Worm (Caenorhabditis elegans): ENCODE measurements around the gene F55G7.1.

Gene F55G7.1

DNA sequence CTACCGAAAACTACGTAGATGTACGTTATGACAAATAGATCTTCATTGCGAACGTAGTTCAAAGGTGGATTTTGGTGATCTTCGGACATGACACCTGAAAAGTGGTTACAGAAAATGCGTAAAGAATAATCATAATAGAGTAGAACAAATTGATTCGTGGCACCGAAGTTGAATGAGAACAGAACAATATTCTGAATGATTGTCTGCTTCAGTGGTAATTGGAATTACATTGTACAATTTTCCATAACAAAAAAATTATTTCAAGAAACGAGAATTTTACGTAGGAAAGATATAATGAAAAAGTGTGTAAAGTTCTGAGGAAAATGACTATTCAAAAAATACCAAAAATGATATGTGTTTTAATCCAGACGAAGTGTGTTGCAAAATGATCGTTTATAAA lies 21.6 kb upstream of the F55G7.1 start, which contains the start of gene Y62H9A.10:
TSS of gene Y62H9A.10 (minus strand) at position 101 of the 400 bp plus-strand sequence.
- TF ChIP-seq flt-1 (GFP tag; IDR thresholded peaks at IDR 0.05) (no peak), med-1 (GFP tag; optimal IDR thresholded peaks at IDR 0.05; ENCODE audit: insufficient read depth) (no peak), ztf-29 (GFP tag; IDR thresholded peaks at IDR 0.05) (no peak), ztf-23 (GFP tag; IDR thresholded peaks at IDR 0.05) (no peak), cog-1 (tag; optimal IDR thresholded peaks at IDR 0.05) (no peak), T22C8.4 (GFP tag; IDR thresholded peaks at IDR 0.05) (no peak), klf-2 (GFP tag; conservative IDR thresholded peaks at IDR 0.05) (no peak), ref-1 (GFP tag; conservative IDR thresholded peaks at IDR 0.05) (no peak), tab-1 (GFP tag; IDR thresholded peaks at IDR 0.05) (no peak)

DNA sequence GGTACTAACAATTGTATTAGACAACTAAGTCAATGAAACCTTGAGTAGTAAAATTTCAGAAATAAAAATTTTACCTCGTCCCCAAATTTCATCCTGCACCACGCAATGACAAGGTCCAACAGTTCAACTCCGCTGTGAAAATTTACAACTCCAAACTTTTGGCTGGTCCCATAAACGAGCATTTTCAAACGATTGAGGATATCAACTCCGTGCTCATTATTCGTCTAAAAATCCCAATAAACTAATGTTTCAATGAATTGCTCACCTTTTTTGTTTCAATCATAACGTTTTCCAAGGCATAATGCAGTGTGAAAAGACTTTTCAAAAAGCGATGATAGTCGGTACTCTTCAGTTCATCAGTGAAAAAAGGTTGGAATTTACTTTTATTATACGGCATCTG lies 17.6 kb upstream of the F55G7.1 start:
- no peak for TF ChIP-seq flt-1 (GFP tag; IDR thresholded peaks at IDR 0.05)
- no peak for TF ChIP-seq ztf-29 (GFP tag; IDR thresholded peaks at IDR 0.05)
- TF ChIP-seq klf-2 (GFP tag; conservative IDR thresholded peaks at IDR 0.05), result no peak
- TF ChIP-seq cog-1 (tag; optimal IDR thresholded peaks at IDR 0.05), result no peak
- TF ChIP-seq ztf-23 (GFP tag; IDR thresholded peaks at IDR 0.05), result no peak
- TF ChIP-seq T22C8.4 (GFP tag; IDR thresholded peaks at IDR 0.05), result no peak
- TF ChIP-seq tab-1 (GFP tag; IDR thresholded peaks at IDR 0.05), result no peak
- no peak for TF ChIP-seq med-1 (GFP tag; optimal IDR thresholded peaks at IDR 0.05; ENCODE audit: insufficient read depth)
- no peak for TF ChIP-seq ref-1 (GFP tag; conservative IDR thresholded peaks at IDR 0.05)

DNA sequence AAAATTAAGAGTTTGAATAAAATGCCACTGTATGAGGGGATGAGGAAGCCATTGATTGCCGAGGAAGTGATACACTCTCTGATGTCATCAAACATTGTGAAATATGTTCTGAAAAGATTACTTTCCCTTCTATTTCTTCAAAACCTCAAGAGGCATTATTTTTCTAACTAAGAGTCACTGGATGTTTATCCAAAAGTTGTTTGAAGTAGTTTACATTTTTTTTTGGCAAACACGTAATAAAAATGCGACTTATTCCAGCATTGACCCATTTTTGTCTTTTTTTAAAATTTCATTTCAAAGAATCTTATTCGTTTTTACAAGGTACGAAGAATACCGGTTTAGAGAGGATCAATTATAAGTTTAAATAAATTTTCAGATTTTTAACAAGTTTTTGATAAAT lies 17.0 kb upstream of the F55G7.1 start, which contains the start of gene Y62H9A.11:
TSS of gene Y62H9A.11 (minus strand) at position 101 of the 400 bp plus-strand sequence.
- TF ChIP-seq tab-1 (GFP tag; IDR thresholded peaks at IDR 0.05) (no peak), cog-1 (tag; optimal IDR thresholded peaks at IDR 0.05) (no peak), ztf-29 (GFP tag; IDR thresholded peaks at IDR 0.05) (no peak), klf-2 (GFP tag; conservative IDR thresholded peaks at IDR 0.05) (no peak), ref-1 (GFP tag; conservative IDR thresholded peaks at IDR 0.05) (no peak)

DNA sequence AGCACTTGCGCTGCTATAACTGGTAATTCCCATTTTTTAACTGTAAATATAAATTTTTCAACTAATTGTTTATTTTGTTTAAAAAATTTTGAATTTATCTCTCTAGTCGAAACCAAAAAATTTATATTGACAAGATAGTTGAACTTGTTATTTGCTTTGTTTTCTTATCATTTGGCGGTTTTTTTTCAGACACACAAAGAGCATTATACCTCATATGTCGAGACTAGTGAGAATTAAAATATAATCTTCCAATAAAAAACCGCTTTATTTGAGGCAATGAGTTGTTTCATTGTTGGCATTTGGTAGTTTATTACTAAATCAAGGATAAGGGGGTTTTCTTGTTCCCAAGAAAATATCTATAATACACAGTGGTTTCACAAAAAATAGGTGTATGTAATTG lies 16.0 kb upstream of the F55G7.1 start:
- TF ChIP-seq ztf-23 (GFP tag; IDR thresholded peaks at IDR 0.05) (no peak), klf-2 (GFP tag; conservative IDR thresholded peaks at IDR 0.05) (no peak), flt-1 (GFP tag; IDR thresholded peaks at IDR 0.05) (no peak), T22C8.4 (GFP tag; IDR thresholded peaks at IDR 0.05) (no peak), med-1 (GFP tag; optimal IDR thresholded peaks at IDR 0.05; ENCODE audit: insufficient read depth) (no peak), tab-1 (GFP tag; IDR thresholded peaks at IDR 0.05) (no peak), ztf-29 (GFP tag; IDR thresholded peaks at IDR 0.05) (no peak), ref-1 (GFP tag; conservative IDR thresholded peaks at IDR 0.05) (no peak), cog-1 (tag; optimal IDR thresholded peaks at IDR 0.05) (no peak)

DNA sequence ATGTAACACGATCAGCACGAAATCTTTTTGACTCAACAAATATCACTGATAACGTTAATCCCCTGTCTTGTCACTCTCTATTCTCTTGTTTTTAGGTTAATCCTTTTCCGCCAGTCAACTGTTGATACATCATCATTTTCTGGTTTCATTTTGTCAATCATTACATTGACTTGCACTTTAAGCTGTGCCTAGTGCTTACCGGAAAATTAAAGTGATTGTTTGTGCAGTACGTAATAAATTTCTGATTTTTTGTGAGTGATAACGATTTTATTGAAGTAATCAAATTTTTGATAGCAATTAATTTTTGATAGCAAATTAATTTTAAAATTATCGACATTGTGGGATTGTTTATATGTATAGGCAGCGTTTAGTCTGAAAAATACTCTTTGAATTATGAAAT lies 15.1 kb upstream of the F55G7.1 start:
- TF ChIP-seq T22C8.4 (GFP tag; IDR thresholded peaks at IDR 0.05), result no peak
- no peak for TF ChIP-seq klf-2 (GFP tag; conservative IDR thresholded peaks at IDR 0.05)
- no peak for TF ChIP-seq med-1 (GFP tag; optimal IDR thresholded peaks at IDR 0.05; ENCODE audit: insufficient read depth)
- no peak for TF ChIP-seq ztf-29 (GFP tag; IDR thresholded peaks at IDR 0.05)
- TF ChIP-seq flt-1 (GFP tag; IDR thresholded peaks at IDR 0.05), result no peak

DNA sequence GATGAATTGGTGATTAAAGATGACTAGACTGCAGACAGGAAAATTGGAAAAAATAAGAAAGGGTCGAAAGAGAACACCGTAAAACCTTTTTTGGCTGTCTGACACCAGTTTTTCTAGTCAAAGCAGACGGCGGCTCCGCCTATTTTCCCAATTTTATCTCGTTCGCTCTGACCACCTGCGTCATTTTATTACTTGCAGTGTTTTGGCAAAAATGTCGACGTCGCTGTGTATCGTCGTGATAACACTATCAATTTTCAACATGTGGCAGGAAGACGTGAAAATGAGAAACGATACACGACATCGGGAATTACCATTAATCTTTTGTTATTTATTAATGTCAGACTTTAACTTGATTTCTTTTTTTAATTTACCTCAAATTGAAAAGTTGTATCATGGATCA lies 14.2 kb upstream of the F55G7.1 start, which contains the start of gene Y62H9A.15:
TSS of gene Y62H9A.15 (minus strand) at position 100 of the 400 bp plus-strand sequence.
- TF ChIP-seq T22C8.4 (GFP tag; IDR thresholded peaks at IDR 0.05) (no peak), ztf-23 (GFP tag; IDR thresholded peaks at IDR 0.05) (no peak), ztf-29 (GFP tag; IDR thresholded peaks at IDR 0.05) (no peak), med-1 (GFP tag; optimal IDR thresholded peaks at IDR 0.05; ENCODE audit: insufficient read depth) (no peak), klf-2 (GFP tag; conservative IDR thresholded peaks at IDR 0.05) (no peak), tab-1 (GFP tag; IDR thresholded peaks at IDR 0.05) (no peak), cog-1 (tag; optimal IDR thresholded peaks at IDR 0.05) (no peak), flt-1 (GFP tag; IDR thresholded peaks at IDR 0.05) (no peak), ref-1 (GFP tag; conservative IDR thresholded peaks at IDR 0.05) (no peak)

DNA sequence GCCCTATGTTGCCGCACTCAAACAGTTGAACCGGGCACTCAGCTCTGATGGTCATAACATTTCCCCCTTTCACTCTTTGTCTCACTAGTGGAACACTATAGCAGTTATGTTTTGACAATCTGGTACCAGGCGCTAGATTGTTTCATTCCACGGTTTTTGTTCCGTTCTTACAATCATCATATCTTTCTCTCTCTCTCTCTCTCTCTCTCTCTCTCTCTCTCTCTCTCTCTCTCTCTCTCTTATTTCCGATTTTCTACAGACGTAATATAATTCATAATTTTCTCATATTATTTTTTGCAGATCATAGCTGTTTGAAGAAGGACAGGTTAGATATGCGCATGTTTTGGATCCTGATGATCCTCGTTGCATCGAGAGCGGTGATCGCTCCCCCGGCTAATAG lies 10.4 kb upstream of the F55G7.1 start, which contains the start of gene Y62H9A.12:
TSS of gene Y62H9A.12 (plus strand) at position 301 of the 400 bp plus-strand sequence.
- TF ChIP-seq flt-1 (GFP tag; IDR thresholded peaks at IDR 0.05) (no peak), T22C8.4 (GFP tag; IDR thresholded peaks at IDR 0.05) (no peak), tab-1 (GFP tag; IDR thresholded peaks at IDR 0.05) (no peak), ztf-23 (GFP tag; IDR thresholded peaks at IDR 0.05) (no peak), klf-2 (GFP tag; conservative IDR thresholded peaks at IDR 0.05) (no peak), ztf-29 (GFP tag; IDR thresholded peaks at IDR 0.05) (no peak), cog-1 (tag; optimal IDR thresholded peaks at IDR 0.05) (no peak), ref-1 (GFP tag; conservative IDR thresholded peaks at IDR 0.05) (no peak), med-1 (GFP tag; optimal IDR thresholded peaks at IDR 0.05; ENCODE audit: insufficient read depth) (no peak)

DNA sequence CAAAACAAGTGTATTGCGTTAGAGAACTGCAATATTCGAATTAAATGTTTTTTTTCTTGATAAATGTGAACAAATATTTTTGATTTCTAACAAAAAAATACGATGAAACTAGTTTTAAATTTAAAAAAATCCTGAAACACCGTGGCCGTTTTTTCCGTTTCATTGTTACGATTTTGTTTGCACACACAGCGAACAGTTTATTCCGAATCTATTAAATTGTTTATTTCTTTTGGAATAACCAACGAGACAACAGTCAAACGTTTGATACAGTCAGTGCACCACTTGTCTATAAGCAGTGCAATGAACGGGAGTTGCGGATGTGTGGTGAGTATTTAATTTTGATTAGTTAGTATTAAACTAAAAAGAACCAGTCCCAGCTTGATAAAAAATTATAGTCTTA lies 7.5 kb upstream of the F55G7.1 start, which contains the start of gene Y62H9A.13:
TSS of gene Y62H9A.13 (plus strand) at position 301 of the 400 bp plus-strand sequence.
- no peak for TF ChIP-seq T22C8.4 (GFP tag; IDR thresholded peaks at IDR 0.05)
- TF ChIP-seq ztf-29 (GFP tag; IDR thresholded peaks at IDR 0.05), result no peak
- no peak for TF ChIP-seq ztf-23 (GFP tag; IDR thresholded peaks at IDR 0.05)
- no peak for TF ChIP-seq klf-2 (GFP tag; conservative IDR thresholded peaks at IDR 0.05)
- TF ChIP-seq cog-1 (tag; optimal IDR thresholded peaks at IDR 0.05), result no peak
- TF ChIP-seq med-1 (GFP tag; optimal IDR thresholded peaks at IDR 0.05; ENCODE audit: insufficient read depth), result no peak
- TF ChIP-seq tab-1 (GFP tag; IDR thresholded peaks at IDR 0.05), result no peak

DNA sequence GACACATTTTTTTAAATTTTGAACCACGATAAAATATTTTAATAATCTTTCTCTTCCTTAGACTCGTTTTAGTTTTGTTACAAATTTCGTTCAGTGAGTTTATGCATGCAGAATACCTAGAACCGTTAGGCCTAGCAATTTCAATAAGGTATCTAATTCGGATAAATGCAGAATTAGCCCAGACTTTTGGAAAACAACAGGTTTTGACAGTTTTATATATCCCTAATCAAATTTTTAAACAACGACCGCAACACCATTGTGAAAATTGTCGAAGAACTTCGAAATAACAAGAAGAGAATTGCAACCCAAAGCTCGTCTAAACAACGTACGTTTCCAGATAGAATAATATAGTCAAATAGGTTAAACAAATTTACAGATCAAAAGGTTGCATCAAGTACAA lies 6.2 kb upstream of the F55G7.1 start, which contains the start of gene Y62H9A.16:
TSS of gene Y62H9A.16 (plus strand) at position 301 of the 400 bp plus-strand sequence.
- TF ChIP-seq klf-2 (GFP tag; conservative IDR thresholded peaks at IDR 0.05) (no peak), T22C8.4 (GFP tag; IDR thresholded peaks at IDR 0.05) (no peak), ztf-23 (GFP tag; IDR thresholded peaks at IDR 0.05) (no peak), med-1 (GFP tag; optimal IDR thresholded peaks at IDR 0.05; ENCODE audit: insufficient read depth) (no peak), ztf-29 (GFP tag; IDR thresholded peaks at IDR 0.05) (no peak), tab-1 (GFP tag; IDR thresholded peaks at IDR 0.05) (no peak), flt-1 (GFP tag; IDR thresholded peaks at IDR 0.05) (no peak), cog-1 (tag; optimal IDR thresholded peaks at IDR 0.05) (no peak), ref-1 (GFP tag; conservative IDR thresholded peaks at IDR 0.05) (no peak)
